Worm (Caenorhabditis elegans) whole organism, L1 larva: ENCODE results near the gene K03A11.4.

Experiments used
- C04F5.9 ChIP-seq: sonication (generic microtip); optimal IDR thresholded peaks from 2 replicates; lab custom pipeline; 2016; ENCODE audit warnings: missing genetic modification characterization, missing compliant biosample characterization
- F16B12.6 ChIP-seq: fragments of 150-350 bp; optimal IDR thresholded peaks from 2 replicates; lab custom pipeline; 2014; ENCODE audit warnings: missing biosample characterization, missing genetic modification characterization
- aha-1 ChIP-seq: fragments of 150-350 bp; optimal IDR thresholded peaks from 2 replicates; lab custom pipeline; 2014; ENCODE audit warnings: missing biosample characterization, missing genetic modification characterization
- aly-2 ChIP-seq: fragments of 150-350 bp; optimal IDR thresholded peaks from 2 replicates; lab custom pipeline; 2014; ENCODE audit warnings: missing biosample characterization, missing genetic modification characterization
- ama-1 ChIP-seq: fragments of 150-350 bp; optimal IDR thresholded peaks from 2 replicates; lab custom pipeline; 2014
- blmp-1 ChIP-seq: fragments of 150-350 bp; optimal IDR thresholded peaks from 2 replicates; lab custom pipeline; 2014; ENCODE audit warnings: missing biosample characterization, missing genetic modification characterization
- ceh-63 ChIP-seq: fragments of 200-800 bp; sonication (Bioruptor generic); optimal IDR thresholded peaks from 2 replicates; lab custom pipeline; 2018; ENCODE audit warnings: mild to moderate bottlenecking, missing genetic modification characterization, missing compliant biosample characterization
- ceh-8 ChIP-seq: fragments of 200-800 bp; sonication (Bioruptor generic); optimal IDR thresholded peaks from 2 replicates; lab custom pipeline; 2018; ENCODE audit warnings: mild to moderate bottlenecking, missing genetic modification characterization, moderate library complexity, missing compliant biosample characterization
- ceh-82 ChIP-seq, 3 experiments: fragments of 150-350 bp in 1 of 3; sonication (generic microtip) in 2 of 3; optimal IDR thresholded peaks; 2 replicates each; lab custom pipeline; 2014 to 2017; ENCODE audit warnings: missing biosample characterization in 3 of 3, missing genetic modification characterization in 3 of 3
- ceh-90 ChIP-seq: sonication (generic microtip); optimal IDR thresholded peaks from 2 replicates; lab custom pipeline; 2016; ENCODE audit warnings: missing genetic modification characterization, missing compliant biosample characterization
- ces-1 ChIP-seq: fragments of 150-350 bp; optimal IDR thresholded peaks from 2 replicates; lab custom pipeline; 2014; ENCODE audit warnings: missing biosample characterization, missing genetic modification reagents, missing genetic modification characterization
- dsc-1 ChIP-seq: sonication (generic microtip); optimal IDR thresholded peaks from 2 replicates; lab custom pipeline; 2016; ENCODE audit warnings: mild to moderate bottlenecking, missing genetic modification characterization, missing compliant biosample characterization
- efl-1 ChIP-seq, 4 experiments: fragments of 150-350 bp; optimal IDR thresholded peaks in 3 of 4; peaks in 1 of 4; 1 replicate in 1 of 4; 2 replicates in 3 of 4; lab custom pipeline; 2014; ENCODE audit warnings: missing biosample characterization in 2 of 4, missing genetic modification characterization in 2 of 4, missing genetic modification reagents in 2 of 4
- efl-3 ChIP-seq: fragments of 200-800 bp; sonication (Bioruptor generic); optimal IDR thresholded peaks from 2 replicates; lab custom pipeline; 2018; ENCODE audit warnings: mild to moderate bottlenecking, missing genetic modification characterization, missing compliant biosample characterization
- egl-13 ChIP-seq: sonication (generic microtip); optimal IDR thresholded peaks from 2 replicates; lab custom pipeline; 2016; ENCODE audit warnings: missing genotype, missing genetic modification reagents, missing genetic modification characterization, missing compliant biosample characterization
- egl-27 ChIP-seq, 2 experiments: fragments of 150-350 bp in 1 of 2; sonication (generic microtip); optimal IDR thresholded peaks; 3 replicates each; lab custom pipeline; 2017 to 2018; ENCODE audit warnings: missing biosample characterization in 2 of 2, missing genetic modification characterization in 2 of 2, missing genetic modification reagents in 2 of 2
- elt-3 ChIP-seq, 6 experiments: fragments of 150-350 bp in 1 of 6; sonication (generic microtip); optimal IDR thresholded peaks; 2 replicates each; lab custom pipeline; 2017 to 2018; ENCODE audit warnings: missing biosample characterization in 6 of 6, missing genetic modification characterization in 6 of 6, inconsistent platforms in 1 of 6
- ets-5 ChIP-seq: fragments of 200-800 bp; sonication (Bioruptor generic); IDR thresholded peaks from 2 replicates; pipeline ENCODE4 v1.3.6; 2022; ENCODE audit warnings: missing genetic modification characterization, missing compliant biosample characterization
- fkh-10 ChIP-seq: sonication (generic microtip); optimal IDR thresholded peaks from 2 replicates; lab custom pipeline; 2017; ENCODE audit warnings: missing biosample characterization, missing genetic modification reagents, missing genetic modification characterization
- fkh-4 ChIP-seq: sonication (generic microtip); optimal IDR thresholded peaks from 2 replicates; lab custom pipeline; 2016; ENCODE audit warnings: missing compliant biosample characterization, missing genetic modification characterization, borderline replicate concordance
- fkh-8 ChIP-seq: sonication (generic microtip); optimal IDR thresholded peaks from 2 replicates; lab custom pipeline; 2016; ENCODE audit warnings: mild to moderate bottlenecking, missing genetic modification characterization, missing compliant biosample characterization
- grh-1 ChIP-seq: fragments of 200-800 bp; sonication (Bioruptor generic); IDR thresholded peaks from 2 replicates; pipeline ENCODE4 v1.3.6; 2022; ENCODE audit warnings: missing genetic modification reagents, missing genetic modification characterization, missing compliant biosample characterization
- hlh-17 ChIP-seq: fragments of 200-800 bp; sonication (Bioruptor generic); optimal IDR thresholded peaks from 2 replicates; lab custom pipeline; 2018; ENCODE audit warnings: missing genetic modification characterization, mild to moderate bottlenecking, missing compliant biosample characterization, moderate library complexity, borderline replicate concordance
- hpl-2 ChIP-seq: fragments of 150-350 bp; optimal IDR thresholded peaks from 2 replicates; lab custom pipeline; 2014; ENCODE audit warnings: missing biosample characterization, missing genetic modification reagents, missing genetic modification characterization
- isw-1 ChIP-seq: fragments of 200-800 bp; sonication (Bioruptor generic); IDR thresholded peaks from 2 replicates; pipeline ENCODE4 v1.3.6; 2022; ENCODE audit warnings: missing genetic modification characterization, missing compliant biosample characterization
- jun-1 ChIP-seq: fragments of 150-350 bp; optimal IDR thresholded peaks from 2 replicates; lab custom pipeline; 2014; ENCODE audit warnings: missing biosample characterization, missing genetic modification reagents, missing genetic modification characterization
- lin-14 ChIP-seq: fragments of 200-800 bp; sonication (Bioruptor generic); optimal IDR thresholded peaks from 2 replicates; lab custom pipeline; 2018; ENCODE audit warnings: mild to moderate bottlenecking, missing genetic modification characterization, moderate library complexity, missing compliant biosample characterization
- lin-15B ChIP-seq: fragments of 150-350 bp; sonication (generic microtip); optimal IDR thresholded peaks from 3 replicates; lab custom pipeline; 2014; ENCODE audit warnings: missing biosample characterization, missing genetic modification characterization
- lin-35 ChIP-seq, 2 experiments: fragments of 150-350 bp; optimal IDR thresholded peaks; 2 replicates each; lab custom pipeline; 2014; ENCODE audit warnings: missing biosample characterization in 2 of 2, missing genetic modification characterization in 2 of 2, missing genetic modification reagents in 2 of 2
- lsy-2 ChIP-seq, 2 experiments: fragments of 150-350 bp; optimal IDR thresholded peaks; 2 replicates each; lab custom pipeline; 2014; ENCODE audit warnings: missing biosample characterization in 2 of 2, missing genetic modification characterization in 2 of 2
- mab-9 ChIP-seq: fragments of 200-800 bp; sonication (Bioruptor generic); IDR thresholded peaks from 2 replicates; pipeline ENCODE4 v1.3.6; 2022; ENCODE audit warnings: missing genetic modification reagents, missing genetic modification characterization, missing compliant biosample characterization
- mdl-1 ChIP-seq, 2 experiments: fragments of 150-350 bp; optimal IDR thresholded peaks; 2 replicates each; lab custom pipeline; 2014 to 2017; ENCODE audit warnings: missing biosample characterization in 2 of 2, missing genetic modification characterization in 2 of 2, inconsistent platforms in 1 of 2
- nhr-11 ChIP-seq: fragments of 150-350 bp; optimal IDR thresholded peaks from 2 replicates; lab custom pipeline; 2014; ENCODE audit warnings: missing biosample characterization, missing genetic modification characterization
- nhr-19 ChIP-seq: fragments of 200-800 bp; sonication (Bioruptor generic); conservative IDR thresholded peaks from 2 replicates; pipeline ENCODE4 v1.3.6; 2022; ENCODE audit warnings: missing genetic modification characterization, missing compliant biosample characterization
- nhr-20 ChIP-seq: sonication (generic microtip); optimal IDR thresholded peaks from 2 replicates; lab custom pipeline; 2016; ENCODE audit warnings: mild to moderate bottlenecking, missing genetic modification characterization, missing compliant biosample characterization
- nhr-237 ChIP-seq: fragments of 150-350 bp; optimal IDR thresholded peaks from 2 replicates; lab custom pipeline; 2014; ENCODE audit warnings: missing biosample characterization, missing genetic modification characterization
- nhr-28 ChIP-seq: fragments of 150-350 bp; optimal IDR thresholded peaks from 2 replicates; lab custom pipeline; 2014; ENCODE audit warnings: missing biosample characterization, missing genetic modification characterization
- nhr-47 ChIP-seq: sonication (generic microtip); optimal IDR thresholded peaks from 2 replicates; lab custom pipeline; 2016; ENCODE audit warnings: mild to moderate bottlenecking, missing genetic modification characterization, moderate library complexity, missing compliant biosample characterization
- nhr-71 ChIP-seq: sonication (generic microtip); optimal IDR thresholded peaks from 2 replicates; lab custom pipeline; 2016; ENCODE audit warnings: mild to moderate bottlenecking, missing genetic modification characterization, moderate library complexity, missing compliant biosample characterization
- nhr-76 ChIP-seq: sonication (generic microtip); optimal IDR thresholded peaks from 2 replicates; lab custom pipeline; 2017; ENCODE audit warnings: missing biosample characterization, missing genetic modification characterization
- nhr-85 ChIP-seq: sonication (generic microtip); peaks from one replicate; lab custom pipeline; 2016; ENCODE audit warnings: missing genetic modification characterization, inconsistent platforms, missing compliant biosample characterization
- nhr-90 ChIP-seq: sonication (generic microtip); optimal IDR thresholded peaks from 2 replicates; lab custom pipeline; 2016; ENCODE audit warnings: mild to moderate bottlenecking, missing genetic modification characterization, missing compliant biosample characterization; ENCODE audit not compliant: poor library complexity
- pag-3 ChIP-seq: sonication (generic microtip); optimal IDR thresholded peaks from 2 replicates; lab custom pipeline; 2017; ENCODE audit warnings: missing genetic modification characterization, mild to moderate bottlenecking, missing compliant biosample characterization, antibody characterized with exemption, borderline replicate concordance; ENCODE audit not compliant: insufficient read depth
- pqm-1 ChIP-seq: sonication (generic microtip); optimal IDR thresholded peaks from 3 replicates; lab custom pipeline; 2017; ENCODE audit warnings: missing biosample characterization, missing genetic modification characterization
- rnt-1 ChIP-seq: sonication (generic microtip); optimal IDR thresholded peaks from 2 replicates; lab custom pipeline; 2016; ENCODE audit warnings: mild to moderate bottlenecking, missing genetic modification characterization, moderate library complexity, missing compliant biosample characterization
- sox-4 ChIP-seq: sonication (generic microtip); optimal IDR thresholded peaks from 2 replicates; lab custom pipeline; 2016; ENCODE audit warnings: missing genetic modification characterization, missing compliant biosample characterization
- sup-37 ChIP-seq: fragments of 200-800 bp; sonication (Bioruptor generic); optimal IDR thresholded peaks from 2 replicates; lab custom pipeline; 2018; ENCODE audit warnings: mild to moderate bottlenecking, missing genetic modification characterization, missing compliant biosample characterization
- tbx-2 ChIP-seq: sonication (generic microtip); optimal IDR thresholded peaks from 2 replicates; lab custom pipeline; 2016; ENCODE audit warnings: missing genetic modification characterization, missing compliant biosample characterization
- unc-30 ChIP-seq: sonication (generic microtip); optimal IDR thresholded peaks from 2 replicates; lab custom pipeline; 2017; ENCODE audit warnings: missing biosample characterization, missing genetic modification characterization
- unc-86 ChIP-seq: sonication (generic microtip); optimal IDR thresholded peaks from 2 replicates; lab custom pipeline; 2016; ENCODE audit warnings: missing genetic modification characterization, missing compliant biosample characterization
- unc-98 ChIP-seq: fragments of 200-800 bp; sonication (Bioruptor generic); IDR thresholded peaks from 2 replicates; pipeline ENCODE4 v1.3.6; 2022; ENCODE audit warnings: missing genetic modification characterization, missing compliant biosample characterization
- xbp-1 ChIP-seq: sonication (generic microtip); optimal IDR thresholded peaks from 2 replicates; lab custom pipeline; 2016; ENCODE audit warnings: missing genetic modification characterization, missing compliant biosample characterization
- zag-1 ChIP-seq: fragments of 150-350 bp; optimal IDR thresholded peaks from 2 replicates; lab custom pipeline; 2014; ENCODE audit warnings: missing biosample characterization, missing genetic modification characterization

The K03A11.4 gene

ce11 chrX:13119900-13120299 lies 41.9 kb downstream of the K03A11.4 start:
- TF ChIP-seq sup-37 (GFP tag; lab: Kevin White, UChicago) (no peak), jun-1 (no peak), ceh-8 (GFP tag; lab: Kevin White, UChicago) (no peak), efl-1 (optimal IDR thresholded peaks at IDR 0.05; lab: Kevin White, UChicago) (no peak), efl-1 (GFP tag; optimal IDR thresholded peaks at IDR 0.05 in 1 of 2; lab: Kevin White, UChicago) (peak in 1 of 2 experiments; percentile 35), hlh-17 (GFP tag; lab: Kevin White, UChicago) (no peak), nhr-76 (tag; lab: Kevin White, UChicago) (no peak), aly-2 (tag; lab: Kevin White, UChicago) (no peak), pag-3 (tag; lab: Kevin White, UChicago) (no peak), fkh-4 (tag; lab: Kevin White, UChicago) (no peak), lin-35 (GFP tag; optimal IDR thresholded peaks at IDR 0.05; lab: Kevin White, UChicago) (peak in 1 of 2 experiments; percentile 2), C04F5.9 (no peak), nhr-85 (tag; lab: Kevin White, UChicago) (peak; percentile 95), nhr-11 (tag; lab: Kevin White, UChicago) (no peak), nhr-90 (tag; lab: Kevin White, UChicago) (peak; percentile 15), mdl-1 (tag; optimal IDR thresholded peaks at IDR 0.05; lab: Kevin White, UChicago) (no peak), zag-1 (tag; lab: Kevin White, UChicago) (no peak), pqm-1 (tag; lab: Kevin White, UChicago) (no peak), ceh-82 (tag; optimal IDR thresholded peaks at IDR 0.05; lab: Kevin White, UChicago) (no peak), grh-1 (GFP tag; lab: Robert Waterston, UW) (peak; percentile 20; the same call in 1 of the 2 replicates), egl-13 (tag; lab: Kevin White, UChicago) (no peak), egl-27 (tag; optimal IDR thresholded peaks at IDR 0.05; lab: Kevin White, UChicago) (no peak), nhr-47 (no peak), dsc-1 (tag; lab: Kevin White, UChicago) (no peak), hpl-2 (no peak), nhr-20 (tag; lab: Kevin White, UChicago) (peak; percentile 56), nhr-19 (GFP tag; lab: Robert Waterston, UW) (no peak), unc-86 (tag; lab: Kevin White, UChicago) (no peak), ces-1 (GFP tag; lab: Kevin White, UChicago) (no peak), isw-1 (GFP tag; lab: Robert Waterston, UW) (no peak), F16B12.6 (no peak), sox-4 (tag; lab: Kevin White, UChicago) (no peak), ets-5 (GFP tag; lab: Robert Waterston, UW) (no peak), blmp-1 (tag; lab: Kevin White, UChicago) (peak; percentile 42), efl-3 (GFP tag; lab: Kevin White, UChicago) (no peak), unc-98 (no peak), rnt-1 (tag; lab: Kevin White, UChicago) (peak; percentile 20), lin-14 (peak; percentile 55), ceh-90 (tag; lab: Kevin White, UChicago) (no peak), tbx-2 (tag; lab: Kevin White, UChicago) (no peak), lsy-2 (tag; optimal IDR thresholded peaks at IDR 0.05; lab: Kevin White, UChicago) (peak in 1 of 2 experiments; percentile 23), nhr-237 (tag; lab: Kevin White, UChicago) (no peak), mab-9 (GFP tag; lab: Robert Waterston, UW) (no peak), unc-30 (tag; lab: Kevin White, UChicago) (no peak), nhr-28 (tag; lab: Kevin White, UChicago) (no peak), ceh-63 (no peak), fkh-8 (tag; lab: Kevin White, UChicago) (no peak), elt-3 (tag; optimal IDR thresholded peaks at IDR 0.05; lab: Kevin White, UChicago) (peak in 1 of 6 experiments; percentile 21), ama-1 (lab: Kevin White, UChicago) (no peak), aha-1 (tag; lab: Kevin White, UChicago) (no peak), fkh-10 (GFP tag; lab: Kevin White, UChicago) (no peak), lin-15B (no peak), xbp-1 (tag; lab: Kevin White, UChicago) (no peak), nhr-71 (tag; lab: Kevin White, UChicago) (peak; percentile 56)
